Worm (Caenorhabditis elegans): Measurements from ENCODE around the gene mrck-1.

DNA sequence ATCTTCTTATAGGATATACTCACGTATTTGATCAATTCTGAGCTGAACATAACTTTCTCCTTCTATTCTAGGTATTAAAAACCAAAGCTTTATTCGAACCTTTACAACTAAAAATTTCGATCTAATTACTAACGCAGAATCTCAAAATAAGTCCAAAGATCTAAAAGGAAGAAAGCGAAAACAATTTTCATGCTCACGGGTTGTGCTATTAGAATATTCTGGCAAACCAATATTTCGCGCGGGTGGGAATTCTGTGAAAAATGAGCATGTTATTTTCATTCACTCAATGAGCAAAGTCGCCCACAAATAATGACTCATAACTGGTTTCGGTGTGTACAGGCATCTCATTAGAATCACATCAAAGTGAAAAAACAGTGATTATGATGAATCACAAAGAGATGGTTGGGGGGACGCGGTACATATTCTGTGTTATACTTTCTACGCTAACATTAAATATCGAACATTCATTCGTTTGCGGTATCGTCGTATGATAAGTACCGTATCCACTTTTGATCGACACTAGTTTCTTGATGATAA is 38.1 kb downstream of the mrck-1 start:
- no peak for TF ChIP-seq Y79H2A.3 (GFP tag; conservative IDR thresholded peaks at IDR 0.05)
- no peak for TF ChIP-seq attf-5 (GFP tag; optimal IDR thresholded peaks at IDR 0.05)
- no peak for TF ChIP-seq nfyb-1 (GFP tag; IDR thresholded peaks at IDR 0.05)
- TF ChIP-seq egl-44 (GFP tag; IDR thresholded peaks at IDR 0.05), result no peak
- TF ChIP-seq rpc-1 (optimal IDR thresholded peaks at IDR 0.05), result no peak
- no peak for TF ChIP-seq rpc-1 (tag; optimal IDR thresholded peaks at IDR 0.05)
- no peak for TF ChIP-seq snpc-4 (GFP tag; optimal IDR thresholded peaks at IDR 0.05)
- TF ChIP-seq snpc-4 (tag; optimal IDR thresholded peaks at IDR 0.05), result no peak
- no peak for TF ChIP-seq F22D6.2 (tag; optimal IDR thresholded peaks at IDR 0.05)
